Worm (Caenorhabditis elegans): ENCODE measurements around the gene fbxb-90.

DNA sequence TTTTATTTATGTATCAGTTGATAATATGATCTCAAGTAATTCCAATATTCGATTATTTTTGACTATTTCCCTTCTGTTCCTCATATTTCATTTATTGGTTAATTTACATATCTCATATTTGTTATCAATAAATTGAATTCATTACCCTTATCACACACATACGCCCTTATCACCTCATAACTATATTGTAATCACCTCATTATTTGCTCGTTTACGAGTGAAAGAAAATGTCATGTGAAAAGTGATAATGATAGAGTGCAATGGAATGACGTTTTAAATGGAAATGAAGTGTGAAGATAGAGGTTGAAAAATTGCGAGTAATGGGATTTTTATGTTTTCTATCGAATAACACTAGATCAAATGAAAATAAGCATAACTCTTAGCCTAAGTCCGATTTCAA lies 37.9 kb upstream of the fbxb-90 start:
- TF ChIP-seq skn-1 (tag; optimal IDR thresholded peaks at IDR 0.05) (no peak), nhr-85 (tag) (no peak), aha-1 (tag; optimal IDR thresholded peaks at IDR 0.05) (no peak), ztf-4 (tag; optimal IDR thresholded peaks at IDR 0.05) (no peak)

All from whole organism, L1 larva.